Worm (Caenorhabditis elegans): ENCODE results near the gene xbx-3.

The xbx-3 gene

DNA sequence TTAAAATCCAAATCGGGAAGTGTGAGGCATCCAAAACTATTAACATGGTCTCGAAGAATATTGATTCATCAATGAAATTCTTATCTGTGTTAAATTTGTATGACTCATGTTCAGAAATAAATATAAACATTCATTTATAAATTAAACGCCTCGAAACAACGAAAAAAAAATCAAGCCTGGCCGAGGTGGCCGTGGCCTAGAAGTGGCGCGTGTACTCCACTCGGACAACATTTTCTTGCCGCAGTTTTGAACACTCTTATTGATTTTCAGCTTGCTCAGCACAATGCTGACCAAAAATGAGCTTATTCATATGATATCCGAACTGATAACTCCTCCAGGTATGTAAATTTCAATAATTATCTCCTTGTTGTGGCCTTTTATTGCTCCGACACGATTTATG is 28.4 kb downstream of the xbx-3 start, which contains the start of gene ekl-6 (continued):
- no peak for TF ChIP-seq egl-27 (tag; optimal IDR thresholded peaks at IDR 0.05)
- TF ChIP-seq elt-2 (tag; optimal IDR thresholded peaks at IDR 0.05) = peak; percentile 37
- TF ChIP-seq efl-1 (optimal IDR thresholded peaks at IDR 0.05) = peak; percentile 44 to 67
- peak; percentile 56 to 93 for TF ChIP-seq efl-1 (GFP tag; optimal IDR thresholded peaks at IDR 0.05 in 1 of 2)
- TF ChIP-seq aha-1 (tag; optimal IDR thresholded peaks at IDR 0.05) = no peak
- TF ChIP-seq rnt-1 (tag; optimal IDR thresholded peaks at IDR 0.05) = peak; percentile 97
- peak; percentile 75 for TF ChIP-seq nhr-20 (tag; optimal IDR thresholded peaks at IDR 0.05)
- TF ChIP-seq xbp-1 (tag; optimal IDR thresholded peaks at IDR 0.05) = peak; percentile 76

DNA sequence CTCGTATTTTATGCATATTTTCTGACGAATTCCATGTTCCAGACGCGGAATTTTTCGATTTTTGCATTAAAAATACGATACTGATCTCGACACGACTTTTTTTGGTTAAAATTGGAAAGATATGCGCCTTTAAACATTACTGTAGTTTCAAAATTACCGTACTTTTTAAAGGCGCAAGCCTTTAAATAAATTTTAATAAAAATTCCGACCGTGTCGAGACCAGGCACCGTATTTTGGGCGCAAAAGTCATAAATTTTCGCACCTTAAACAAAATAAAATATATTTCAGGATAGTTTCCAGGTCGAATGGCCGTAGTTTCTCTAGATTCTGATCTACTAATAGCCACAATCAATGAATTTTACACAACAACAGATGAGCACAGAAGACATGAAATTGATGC is 33.5 kb downstream of the xbx-3 start, which contains the start of gene T16G12.6:
Gene T16G12.6, plus strand, starts transcription at position 301 of the 400 bp plus-strand sequence.
- TF ChIP-seq zip-4 (GFP tag; optimal IDR thresholded peaks at IDR 0.05) (no peak), sox-4 (tag; optimal IDR thresholded peaks at IDR 0.05) (no peak), nhr-19 (GFP tag; conservative IDR thresholded peaks at IDR 0.05) (no peak), F16B12.6 (tag; optimal IDR thresholded peaks at IDR 0.05) (no peak), pqm-1 (tag; optimal IDR thresholded peaks at IDR 0.05) (no peak), unc-30 (tag; optimal IDR thresholded peaks at IDR 0.05) (no peak), lin-14 (GFP tag; optimal IDR thresholded peaks at IDR 0.05) (no peak), C04F5.9 (tag; optimal IDR thresholded peaks at IDR 0.05) (no peak), ztf-11 (tag; optimal IDR thresholded peaks at IDR 0.05) (no peak), lsy-2 (tag; optimal IDR thresholded peaks at IDR 0.05) (no peak), fkh-10 (GFP tag; optimal IDR thresholded peaks at IDR 0.05) (no peak), grh-1 (GFP tag; IDR thresholded peaks at IDR 0.05) (no peak), dpl-1 (GFP tag; optimal IDR thresholded peaks at IDR 0.05) (no peak), snu-23 (GFP tag; optimal IDR thresholded peaks at IDR 0.05) (no peak), skn-1 (tag; optimal IDR thresholded peaks at IDR 0.05) (no peak), aly-2 (tag; optimal IDR thresholded peaks at IDR 0.05) (no peak), tbx-2 (tag; optimal IDR thresholded peaks at IDR 0.05) (no peak), rnt-1 (tag; optimal IDR thresholded peaks at IDR 0.05) (no peak), elt-2 (tag; optimal IDR thresholded peaks at IDR 0.05) (no peak), ceh-63 (GFP tag; optimal IDR thresholded peaks at IDR 0.05) (no peak)

DNA sequence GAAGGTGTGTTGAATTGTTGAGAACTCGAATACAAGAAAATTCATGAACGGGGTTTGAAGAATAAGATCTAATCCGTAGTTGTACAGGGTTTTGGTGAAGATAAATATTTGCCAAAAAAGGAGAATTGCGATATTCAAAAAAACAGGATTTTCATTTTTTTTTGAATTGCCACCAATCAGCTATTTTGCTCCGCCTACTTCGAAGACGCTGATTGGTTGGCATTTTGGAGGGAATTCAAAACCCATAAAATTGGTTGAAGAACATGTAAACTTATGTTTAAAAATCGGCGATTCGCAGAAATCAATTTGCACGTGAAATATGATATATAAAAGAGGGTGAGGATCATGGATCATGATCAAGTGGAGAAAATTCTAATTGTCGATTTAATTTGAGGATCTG is 40.3 kb downstream of the xbx-3 start:
- no peak for TF ChIP-seq ceh-82 (tag; optimal IDR thresholded peaks at IDR 0.05)
- no peak for TF ChIP-seq efl-1 (optimal IDR thresholded peaks at IDR 0.05)
- TF ChIP-seq efl-1 (GFP tag; optimal IDR thresholded peaks at IDR 0.05 in 1 of 2) = peak in 1 of 2 experiments; percentile 4
- TF ChIP-seq dpl-1 (GFP tag; optimal IDR thresholded peaks at IDR 0.05) = peak in 1 of 3 experiments; percentile 8

DNA sequence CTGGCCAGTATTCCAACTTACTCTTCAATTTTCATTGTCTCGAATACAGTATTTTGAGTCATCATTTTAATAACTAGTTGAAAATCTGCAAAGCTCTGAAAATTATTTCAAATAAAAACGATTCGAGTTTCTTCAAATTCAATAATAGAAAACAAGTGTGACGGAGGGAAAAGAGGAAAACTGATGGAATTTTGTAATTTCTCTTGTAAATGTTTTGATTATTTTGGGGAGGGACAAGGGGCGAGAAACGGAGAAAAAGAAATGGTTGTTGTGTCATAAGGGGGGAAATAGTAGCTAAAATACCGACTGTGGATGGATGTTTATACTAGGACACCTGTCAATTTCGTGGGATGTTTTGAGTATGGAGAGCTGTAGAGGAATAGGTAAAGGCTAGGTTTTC is 42.4 kb downstream of the xbx-3 start, which contains the start of gene T16G12.9:
Gene T16G12.9, minus strand, starts transcription at position 101 of the 400 bp plus-strand sequence.
- TF ChIP-seq ceh-82 (tag; optimal IDR thresholded peaks at IDR 0.05) (no peak), lsy-2 (tag; optimal IDR thresholded peaks at IDR 0.05) (no peak), lin-14 (GFP tag; optimal IDR thresholded peaks at IDR 0.05) (no peak), lin-13 (GFP tag; optimal IDR thresholded peaks at IDR 0.05) (no peak), lin-39 (tag; optimal IDR thresholded peaks at IDR 0.05) (no peak), ces-1 (GFP tag; optimal IDR thresholded peaks at IDR 0.05) (no peak), unc-30 (tag; optimal IDR thresholded peaks at IDR 0.05) (no peak), unc-98 (GFP tag; IDR thresholded peaks at IDR 0.05) (no peak), pqm-1 (tag; optimal IDR thresholded peaks at IDR 0.05) (no peak), aha-1 (tag; optimal IDR thresholded peaks at IDR 0.05) (no peak), nhr-237 (tag; optimal IDR thresholded peaks at IDR 0.05) (no peak), swsn-7 (tag; optimal IDR thresholded peaks at IDR 0.05) (no peak), pax-3 (tag; optimal IDR thresholded peaks at IDR 0.05) (no peak), ceh-90 (tag; optimal IDR thresholded peaks at IDR 0.05) (no peak), hlh-17 (GFP tag; optimal IDR thresholded peaks at IDR 0.05; ENCODE audit: borderline replicate concordance) (no peak), irx-1 (tag; optimal IDR thresholded peaks at IDR 0.05) (no peak), ets-5 (GFP tag; IDR thresholded peaks at IDR 0.05) (no peak), C16A3.4 (tag; optimal IDR thresholded peaks at IDR 0.05) (no peak), nhr-77 (tag; optimal IDR thresholded peaks at IDR 0.05) (no peak)
